Fruit fly (Drosophila melanogaster): Measurements from ENCODE around the gene sphe.

DNA sequence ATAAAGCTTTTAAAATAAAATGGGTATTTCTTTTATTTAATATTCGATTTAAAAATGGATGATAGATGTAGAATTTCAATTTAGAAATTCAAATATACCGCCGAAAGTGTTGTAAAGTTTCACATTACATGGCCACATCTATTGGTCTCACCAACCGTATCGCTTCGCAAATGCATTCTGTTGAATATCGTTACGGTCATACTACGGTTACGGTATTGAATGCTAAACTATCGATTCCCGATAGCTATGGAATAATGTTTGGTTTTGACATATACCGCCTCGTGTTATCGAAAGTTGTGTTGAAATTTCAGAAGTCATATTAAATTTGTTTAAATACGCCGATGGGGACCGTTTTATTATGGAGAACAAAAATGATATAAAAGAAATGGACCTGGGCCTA is 50.7 kb downstream of the sphe start, which contains the start of the genes CG32573 and CG42512:
- TF ChIP-seq ttk (optimal IDR thresholded peaks at IDR 0.05), result no peak
- TF ChIP-seq h (optimal IDR thresholded peaks at IDR 0.05), result no peak
- TF ChIP-seq Sin3A (optimal IDR thresholded peaks at IDR 0.05), result no peak
- no peak for TF ChIP-seq psq (optimal IDR thresholded peaks at IDR 0.05)
- no peak for TF ChIP-seq insv (optimal IDR thresholded peaks at IDR 0.05)
